Worm (Caenorhabditis elegans) whole organism, L2 larva: ENCODE measurements around the gene T01B6.1.

ENCODE experiments used
- ZK546.5 ChIP-seq: sonication (generic microtip); optimal IDR thresholded peaks from 2 replicates; lab custom pipeline; 2017; ENCODE audit warnings: missing biosample characterization, missing genetic modification characterization
- egl-27 ChIP-seq: sonication (generic microtip); optimal IDR thresholded peaks from 3 replicates; lab custom pipeline; 2017; ENCODE audit warnings: missing biosample characterization, missing genetic modification reagents, missing genetic modification characterization
- lin-39 ChIP-seq: fragments of 150-350 bp; optimal IDR thresholded peaks from 2 replicates; lab custom pipeline; 2014; ENCODE audit warnings: missing biosample characterization, missing genetic modification reagents, missing genetic modification characterization
- snpc-4 ChIP-seq: fragments of 150-350 bp; optimal IDR thresholded peaks from 2 replicates; lab custom pipeline; 2014; ENCODE audit warnings: missing biosample characterization, missing genetic modification characterization
- zag-1 ChIP-seq: fragments of 150-350 bp; optimal IDR thresholded peaks from 2 replicates; lab custom pipeline; 2014; ENCODE audit warnings: missing biosample characterization, missing genetic modification characterization
- ztf-11 ChIP-seq: sonication (generic microtip); optimal IDR thresholded peaks from 2 replicates; lab custom pipeline; 2017; ENCODE audit warnings: missing biosample characterization, missing genetic modification characterization

DNA sequence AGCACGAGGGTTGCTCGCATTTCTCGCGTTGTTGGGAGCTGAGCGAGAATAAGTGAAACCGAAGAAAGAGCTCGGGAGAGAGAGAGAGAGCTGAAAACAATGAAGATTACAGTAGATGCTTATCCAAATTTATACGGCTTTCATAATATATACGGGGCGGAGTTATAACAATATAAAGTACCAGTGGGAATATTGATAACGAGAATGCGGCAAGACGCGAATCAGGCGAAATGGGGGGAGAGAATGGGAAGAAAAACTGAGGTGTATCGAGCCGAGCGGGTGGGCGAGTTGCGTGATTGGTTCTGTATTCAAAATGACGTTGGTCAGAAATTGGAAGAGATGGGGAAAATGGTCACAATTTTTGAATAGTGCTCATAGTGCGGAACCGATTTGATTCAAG lies 9.2 kb downstream of the T01B6.1 start, which contains the start of gene nlp-2:
- TF ChIP-seq ztf-11, result no peak
- TF ChIP-seq egl-27 (tag; lab: Kevin White, UChicago), result no peak
- TF ChIP-seq snpc-4 (tag; lab: Kevin White, UChicago), result no peak
- TF ChIP-seq zag-1 (tag; lab: Kevin White, UChicago), result no peak
- no peak for TF ChIP-seq ZK546.5 (tag; lab: Kevin White, UChicago)
- TF ChIP-seq lin-39, result no peak
